Fruit fly (Drosophila melanogaster) whole organism, wandering third instar larva: Measurements from ENCODE around the gene ZnT77C.

ENCODE experiments used
- HLH106 ChIP-seq: fragments of 200-800 bp; optimal IDR thresholded peaks from 3 replicates; lab custom pipeline; 2019; ENCODE audit warnings: missing biosample characterization, mild to moderate bottlenecking, missing genetic modification characterization, moderate library complexity
- Hr78 ChIP-seq: fragments of >200 bp; optimal IDR thresholded peaks from 2 replicates; lab custom pipeline; 2017; ENCODE audit warnings: missing biosample characterization, missing genetic modification characterization
- N ChIP-seq: fragments of >200 bp; optimal IDR thresholded peaks from 2 replicates; lab custom pipeline; 2018; ENCODE audit warnings: missing biosample characterization, missing external identifiers, missing genetic modification characterization
- Rel ChIP-seq, 2 experiments: fragments of 200-800 bp; sonication (Bioruptor generic) in 1 of 2; optimal IDR thresholded peaks; 2 replicates in 1 of 2; 3 replicates in 1 of 2; lab custom pipeline; 2016 to 2019; ENCODE audit warnings: mild to moderate bottlenecking in 2 of 2, missing biosample characterization in 2 of 2, missing genetic modification characterization in 2 of 2, moderate library complexity in 1 of 2
- Sp1 ChIP-seq: fragments of 200-800 bp; sonication (Bioruptor generic); optimal IDR thresholded peaks from 3 replicates; lab custom pipeline; 2019; ENCODE audit warnings: missing biosample characterization, mild to moderate bottlenecking, missing genetic modification characterization, moderate library complexity
- ey ChIP-seq: fragments of 200-800 bp; sonication (Bioruptor generic); optimal IDR thresholded peaks from 2 replicates; lab custom pipeline; 2016; ENCODE audit warnings: missing biosample characterization, missing genetic modification characterization
- lola ChIP-seq: fragments of >200 bp; optimal IDR thresholded peaks from 2 replicates; lab custom pipeline; 2017; ENCODE audit warnings: missing biosample characterization, missing genetic modification characterization
- pan ChIP-seq: fragments of >200 bp; optimal IDR thresholded peaks from 2 replicates; lab custom pipeline; 2017
- psq ChIP-seq: fragments of 200-800 bp; sonication (Bioruptor generic); optimal IDR thresholded peaks from 3 replicates; lab custom pipeline; 2017; ENCODE audit warnings: missing biosample characterization, mild to moderate bottlenecking, missing genetic modification characterization, moderate library complexity
- usp ChIP-seq: fragments of >200 bp; optimal IDR thresholded peaks from 2 replicates; lab custom pipeline; 2017; ENCODE audit warnings: missing biosample characterization, missing genetic modification characterization

- TF ChIP-seq usp (GFP tag; lab: Kevin White, UChicago) (no peak), Sp1 (GFP tag; lab: Kevin White, UChicago) (no peak), psq (GFP tag; lab: Kevin White, UChicago) (no peak), lola (GFP tag; lab: Kevin White, UChicago) (no peak), HLH106 (tag; lab: Kevin White, UChicago) (no peak), Hr78 (GFP tag; lab: Kevin White, UChicago) (no peak), ey (no peak), Rel (GFP tag; optimal IDR thresholded peaks at IDR 0.05; lab: Kevin White, UChicago) (no peak), Rel (tag; optimal IDR thresholded peaks at IDR 0.05; lab: Kevin White, UChicago) (no peak), N (GFP tag; lab: Kevin White, UChicago) (no peak), pan (no peak)
Observed at dm6 chr3L:20511499-20512108, 16.9 kb upstream of the ZnT77C start.
